Worm (Caenorhabditis elegans): ENCODE results near the gene col-166.

col-166 gene

ce11 chrX:6286154-6286553 is 6.3 kb downstream of the col-166 start (continued):
- TF ChIP-seq cey-2 (tag; optimal IDR thresholded peaks at IDR 0.05; ENCODE audit: borderline replicate concordance, insufficient read depth) (no peak), T20F7.1 (GFP tag; optimal IDR thresholded peaks at IDR 0.05) (peak; percentile 50), Y105C5A.15 (GFP tag; IDR thresholded peaks at IDR 0.05) (peak; percentile 77; the same call in 1 of the 2 replicates)

ce11 chrX:6289038-6289437 is 9.2 kb downstream of the col-166 start:
- TF ChIP-seq aha-1 (tag) = peak; percentile 90
- TF ChIP-seq skn-1 (tag; optimal IDR thresholded peaks at IDR 0.05) = no peak

ce11 chrX:6291632-6292031 is 11.8 kb downstream of the col-166 start, which contains the start of gene lev-9:
Gene lev-9, minus strand, starts transcription at chrX:6291732.
- TF ChIP-seq nhr-41 (GFP tag; IDR thresholded peaks at IDR 0.05) = no peak
- no peak for TF ChIP-seq dmd-6 (GFP tag; IDR thresholded peaks at IDR 0.05)
- TF ChIP-seq vab-7 (GFP tag; IDR thresholded peaks at IDR 0.05) = no peak
- no peak for TF ChIP-seq ZK337.2 (GFP tag; IDR thresholded peaks at IDR 0.05)
- no peak for TF ChIP-seq F26F4.8 (GFP tag; conservative IDR thresholded peaks at IDR 0.05)
- no peak for TF ChIP-seq ceh-28 (tag; optimal IDR thresholded peaks at IDR 0.05)

- peak; percentile 97 for TF ChIP-seq F44E2.7 (GFP tag; IDR thresholded peaks at IDR 0.05)
- TF ChIP-seq snpc-1.2 (GFP tag; IDR thresholded peaks at IDR 0.05) = peak; percentile 93
- TF ChIP-seq snpc-4 (tag; optimal IDR thresholded peaks at IDR 0.05) = no peak
- no peak for TF ChIP-seq unc-62 (GFP tag; optimal IDR thresholded peaks at IDR 0.05 in 1 of 2)
- TF ChIP-seq unc-62 (tag; optimal IDR thresholded peaks at IDR 0.05) = no peak
- TF ChIP-seq lin-29 (GFP tag; IDR thresholded peaks at IDR 0.05) = peak; percentile 78
- TF ChIP-seq nhr-28 (tag; optimal IDR thresholded peaks at IDR 0.05) = peak; percentile 24
- TF ChIP-seq nhr-11 (tag; optimal IDR thresholded peaks at IDR 0.05) = no peak
- peak; percentile 89 for TF ChIP-seq daf-19 (GFP tag; conservative IDR thresholded peaks at IDR 0.05)
- peak; percentile 54 for TF ChIP-seq ztf-7 (tag; optimal IDR thresholded peaks at IDR 0.05)
- TF ChIP-seq dmd-9 (GFP tag; IDR thresholded peaks at IDR 0.05) = peak; percentile 79
- no peak for TF ChIP-seq ZK546.5 (tag; optimal IDR thresholded peaks at IDR 0.05)
- peak; percentile 69 to 86 for TF ChIP-seq daf-16 (GFP tag; optimal IDR thresholded peaks at IDR 0.05)
- TF ChIP-seq daf-16 (tag; optimal IDR thresholded peaks at IDR 0.05) = peak; percentile 56
- TF ChIP-seq lin-38 (GFP tag; IDR thresholded peaks at IDR 0.05) = peak; percentile 83
- TF ChIP-seq R02D3.7 (tag; optimal IDR thresholded peaks at IDR 0.05) = no peak
- TF ChIP-seq spr-1 (tag; optimal IDR thresholded peaks at IDR 0.05) = peak; percentile 79
- TF ChIP-seq attf-4 (tag; optimal IDR thresholded peaks at IDR 0.05) = no peak
- no peak for TF ChIP-seq nhr-237 (tag; optimal IDR thresholded peaks at IDR 0.05)
- TF ChIP-seq hif-1 (tag; optimal IDR thresholded peaks at IDR 0.05) = peak; percentile 31 to 37
- peak; percentile 67 for TF ChIP-seq lir-3 (tag; optimal IDR thresholded peaks at IDR 0.05)
- TF ChIP-seq madf-9 (GFP tag; conservative IDR thresholded peaks at IDR 0.05) = peak; percentile 91
- peak; percentile 68 for TF ChIP-seq nhr-25 (tag; optimal IDR thresholded peaks at IDR 0.05; ENCODE audit: borderline replicate concordance, insufficient read depth)
- peak; percentile 85 for TF ChIP-seq tra-1 (GFP tag; IDR thresholded peaks at IDR 0.05)
- TF ChIP-seq pha-4 (GFP tag; IDR thresholded peaks at IDR 0.05) = peak; percentile 97
- TF ChIP-seq pha-4 (tag; optimal IDR thresholded peaks at IDR 0.05) = no peak
- TF ChIP-seq tag-97 (GFP tag; IDR thresholded peaks at IDR 0.05) = no peak
- peak; percentile 46 for TF ChIP-seq aly-2 (tag; optimal IDR thresholded peaks at IDR 0.05)
- peak; percentile 97 for TF ChIP-seq Y105C5A.15 (GFP tag; IDR thresholded peaks at IDR 0.05)
- TF ChIP-seq nhr-48 (tag; optimal IDR thresholded peaks at IDR 0.05) = peak; percentile 75
- TF ChIP-seq fkh-10 (GFP tag; optimal IDR thresholded peaks at IDR 0.05) = no peak
- peak; percentile 33 for TF ChIP-seq aha-1 (tag)
- peak; percentile 57 for TF ChIP-seq hlh-11 (tag; optimal IDR thresholded peaks at IDR 0.05)
- TF ChIP-seq zip-11 (GFP tag; IDR thresholded peaks at IDR 0.05) = peak; percentile 55; the same call in 1 of the 2 replicates
- peak; percentile 86 for TF ChIP-seq ctbp-1 (GFP tag; IDR thresholded peaks at IDR 0.05)
- peak; percentile 83 for TF ChIP-seq php-3 (GFP tag; IDR thresholded peaks at IDR 0.05)
- TF ChIP-seq hlh-30 (tag; optimal IDR thresholded peaks at IDR 0.05; ENCODE audit: insufficient read depth) = peak; percentile 56
- peak; percentile 10 for TF ChIP-seq unc-130 (GFP tag; optimal IDR thresholded peaks at IDR 0.05)
Measured at ce11 chrX:6292143-6292542, 12.3 kb downstream of the col-166 start.
